Worm (Caenorhabditis elegans): ENCODE results near the gene R11G1.1.
A peak's percentile ranks its signal among the peaks of the same experiment; 100 is the strongest.

The R11G1.1 gene

ce11 chrX:3613665-3614064 is 45.6 kb upstream of the R11G1.1 start:
- no peak for TF ChIP-seq bed-3 (GFP tag; optimal IDR thresholded peaks at IDR 0.05)

DNA sequence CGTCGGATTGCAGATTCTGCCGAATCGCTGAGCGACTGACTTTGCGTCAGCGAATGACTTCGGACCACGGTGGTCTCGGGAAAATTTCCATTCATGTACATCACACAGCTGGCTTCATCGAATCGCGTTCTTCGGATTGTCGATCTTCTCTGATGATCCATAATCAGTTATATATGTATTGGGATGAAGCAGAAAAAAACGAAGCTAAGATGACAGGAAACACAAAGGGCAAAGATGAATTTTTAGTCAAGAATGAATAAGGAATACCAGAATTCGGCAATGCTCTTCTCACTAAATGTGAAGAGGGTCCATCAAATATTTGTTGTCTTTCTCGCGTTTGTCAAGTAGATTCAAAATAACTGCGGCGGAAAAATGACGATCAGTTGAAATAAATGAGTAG is 42.1 kb upstream of the R11G1.1 start, which contains the start of gene del-9:
Gene del-9 (minus strand): TSS at position 101 of the 400 bp plus-strand sequence.
- no peak for TF ChIP-seq flh-1 (GFP tag; optimal IDR thresholded peaks at IDR 0.05)
- no peak for TF ChIP-seq ceh-83 (GFP tag; optimal IDR thresholded peaks at IDR 0.05)
- TF ChIP-seq M03D4.4 (tag; optimal IDR thresholded peaks at IDR 0.05), result no peak
- TF ChIP-seq drap-1 (GFP tag; optimal IDR thresholded peaks at IDR 0.05), result no peak
- TF ChIP-seq ces-1 (GFP tag; optimal IDR thresholded peaks at IDR 0.05), result no peak
- no peak for TF ChIP-seq snpc-4 (tag; optimal IDR thresholded peaks at IDR 0.05)
- TF ChIP-seq elt-1 (tag; optimal IDR thresholded peaks at IDR 0.05; ENCODE audit: borderline replicate concordance, insufficient read depth), result no peak
- no peak for TF ChIP-seq hlh-1 (tag; optimal IDR thresholded peaks at IDR 0.05)
- TF ChIP-seq nhr-237 (tag; optimal IDR thresholded peaks at IDR 0.05), result no peak
- no peak for TF ChIP-seq lin-32 (GFP tag; optimal IDR thresholded peaks at IDR 0.05)
- TF ChIP-seq lsy-2 (tag; optimal IDR thresholded peaks at IDR 0.05), result no peak
- TF ChIP-seq tbx-8 (GFP tag; optimal IDR thresholded peaks at IDR 0.05), result no peak
- TF ChIP-seq elt-3 (tag; optimal IDR thresholded peaks at IDR 0.05), result no peak
- TF ChIP-seq unc-62 (GFP tag; optimal IDR thresholded peaks at IDR 0.05), result no peak
- TF ChIP-seq lin-13 (tag; optimal IDR thresholded peaks at IDR 0.05), result no peak

DNA sequence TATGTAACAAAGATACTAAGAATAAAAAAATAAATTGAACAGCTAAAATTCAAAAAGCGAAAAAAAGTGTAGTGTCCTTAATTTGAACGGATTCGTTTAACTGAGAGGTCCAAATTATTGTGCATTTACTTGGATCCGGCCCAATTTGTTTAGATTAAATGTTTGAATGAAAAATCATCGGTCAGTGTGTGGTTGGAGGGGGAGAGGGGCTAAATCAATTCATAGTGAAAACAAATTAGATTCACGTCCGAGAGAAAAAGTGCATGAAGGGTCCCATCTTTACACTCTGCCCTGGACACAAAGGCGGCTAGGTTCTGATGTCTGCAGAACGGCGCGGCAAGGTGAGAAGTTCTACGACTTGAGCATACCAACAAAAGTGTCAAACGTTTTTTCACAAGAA is 40.5 kb upstream of the R11G1.1 start:
- no peak for TF ChIP-seq cnd-1 (tag; optimal IDR thresholded peaks at IDR 0.05)
- TF ChIP-seq nhr-237 (tag; optimal IDR thresholded peaks at IDR 0.05), result no peak
- TF ChIP-seq zip-8 (tag; optimal IDR thresholded peaks at IDR 0.05), result no peak
- peak; percentile 92 for TF ChIP-seq ces-1 (GFP tag; optimal IDR thresholded peaks at IDR 0.05)
- TF ChIP-seq unc-39 (tag; optimal IDR thresholded peaks at IDR 0.05), result no peak

DNA sequence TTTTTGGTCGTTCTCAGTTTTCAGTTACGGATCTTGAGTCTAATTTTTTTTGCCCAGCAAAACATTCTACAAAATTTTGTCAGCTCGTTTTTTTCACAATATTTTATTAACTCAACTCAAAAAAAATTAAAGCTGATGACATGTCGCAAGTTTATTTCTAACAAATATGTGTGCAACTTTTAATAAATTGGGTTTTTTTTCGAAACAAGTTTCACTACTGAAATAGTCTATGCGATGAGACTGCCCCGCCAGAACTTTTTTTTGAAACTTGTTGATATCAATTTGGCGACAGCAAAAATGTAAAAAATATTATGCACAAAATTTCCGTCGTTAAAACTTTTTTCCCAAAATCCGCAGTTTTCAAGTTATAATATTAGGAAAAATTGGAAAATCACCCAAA is 36.1 kb upstream of the R11G1.1 start, which contains the start of gene C18B2.2:
Gene C18B2.2 (plus strand): TSS at position 301 of the 400 bp plus-strand sequence.
- TF ChIP-seq unc-120 (tag; optimal IDR thresholded peaks at IDR 0.05; ENCODE audit: poor library complexity, severe bottlenecking), result no peak
- TF ChIP-seq ceh-43 (GFP tag; optimal IDR thresholded peaks at IDR 0.05), result no peak
- TF ChIP-seq elt-1 (tag; optimal IDR thresholded peaks at IDR 0.05; ENCODE audit: borderline replicate concordance, insufficient read depth), result no peak

DNA sequence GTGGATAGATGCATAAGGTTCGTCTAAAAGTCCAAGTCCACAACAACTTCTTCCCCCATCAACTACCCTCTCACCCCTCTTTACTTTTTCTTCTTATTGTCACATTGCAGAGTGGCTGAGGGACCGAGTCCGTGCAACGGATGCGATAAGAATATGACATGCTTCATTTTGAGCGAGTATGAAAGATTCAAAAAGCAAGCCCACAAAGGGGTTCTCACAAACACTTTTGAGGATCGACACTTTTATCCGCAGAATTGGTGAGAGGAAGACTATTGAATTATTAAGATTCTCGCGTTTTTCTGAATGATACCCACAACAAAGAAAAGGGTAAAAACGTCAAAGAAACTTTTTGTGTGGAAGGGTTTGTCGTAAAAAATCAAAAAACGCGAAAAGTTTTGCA is 33.7 kb upstream of the R11G1.1 start:
- no peak for TF ChIP-seq elt-1 (tag; optimal IDR thresholded peaks at IDR 0.05; ENCODE audit: borderline replicate concordance, insufficient read depth)
- TF ChIP-seq elt-3 (tag; optimal IDR thresholded peaks at IDR 0.05), result no peak
- TF ChIP-seq mls-2 (tag; optimal IDR thresholded peaks at IDR 0.05), result no peak
- TF ChIP-seq drap-1 (GFP tag; optimal IDR thresholded peaks at IDR 0.05), result no peak
- no peak for TF ChIP-seq cnd-1 (tag; optimal IDR thresholded peaks at IDR 0.05)
- TF ChIP-seq lin-13 (tag; optimal IDR thresholded peaks at IDR 0.05), result no peak
- TF ChIP-seq lin-32 (GFP tag; optimal IDR thresholded peaks at IDR 0.05), result no peak
- TF ChIP-seq lsy-2 (tag; optimal IDR thresholded peaks at IDR 0.05), result no peak
- no peak for TF ChIP-seq bed-3 (GFP tag; optimal IDR thresholded peaks at IDR 0.05)
- no peak for TF ChIP-seq ztf-11 (tag; optimal IDR thresholded peaks at IDR 0.05)
- no peak for TF ChIP-seq zip-8 (tag; optimal IDR thresholded peaks at IDR 0.05)
- no peak for TF ChIP-seq nhr-28 (tag; optimal IDR thresholded peaks at IDR 0.05)
- no peak for TF ChIP-seq nhr-12 (tag; optimal IDR thresholded peaks at IDR 0.05)
- no peak for TF ChIP-seq unc-120 (tag; optimal IDR thresholded peaks at IDR 0.05; ENCODE audit: poor library complexity, severe bottlenecking)
- TF ChIP-seq nhr-2 (tag; optimal IDR thresholded peaks at IDR 0.05), result no peak
- no peak for TF ChIP-seq nhr-76 (tag; optimal IDR thresholded peaks at IDR 0.05)
- no peak for TF ChIP-seq mab-5 (tag; optimal IDR thresholded peaks at IDR 0.05)

DNA sequence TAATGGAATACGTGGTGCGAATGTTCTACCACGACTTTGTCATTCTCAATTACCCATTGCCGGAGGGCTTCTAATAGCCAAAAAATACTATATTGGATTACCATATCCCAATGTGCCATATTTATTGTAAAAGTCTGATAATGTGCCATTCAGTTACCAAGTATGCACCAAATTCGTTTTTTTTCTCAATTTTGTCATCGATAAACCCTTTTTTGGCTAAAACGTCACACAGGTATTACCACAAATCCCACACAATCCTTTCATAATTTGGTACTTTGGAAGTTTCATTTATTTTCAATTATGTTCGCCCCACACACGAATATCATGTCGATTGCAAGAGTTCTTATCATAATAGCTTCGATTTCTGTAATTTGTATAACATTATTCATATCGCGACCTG is 31.3 kb upstream of the R11G1.1 start, which contains the start of gene vep-2:
Gene vep-2 (plus strand): TSS at position 301 of the 400 bp plus-strand sequence.
- TF ChIP-seq mab-5 (tag; optimal IDR thresholded peaks at IDR 0.05) (no peak), nhr-237 (tag; optimal IDR thresholded peaks at IDR 0.05) (no peak), ceh-39 (tag; optimal IDR thresholded peaks at IDR 0.05) (no peak), lin-32 (GFP tag; optimal IDR thresholded peaks at IDR 0.05) (no peak), mls-2 (tag; optimal IDR thresholded peaks at IDR 0.05) (no peak), lsy-2 (tag; optimal IDR thresholded peaks at IDR 0.05) (no peak), unc-39 (tag; optimal IDR thresholded peaks at IDR 0.05) (no peak), drap-1 (GFP tag; optimal IDR thresholded peaks at IDR 0.05) (no peak), cnd-1 (tag; optimal IDR thresholded peaks at IDR 0.05) (no peak), ham-2 (GFP tag; optimal IDR thresholded peaks at IDR 0.05) (no peak), M03D4.4 (tag; optimal IDR thresholded peaks at IDR 0.05) (no peak), elt-3 (tag; optimal IDR thresholded peaks at IDR 0.05) (no peak), nhr-12 (tag; optimal IDR thresholded peaks at IDR 0.05) (no peak), blmp-1 (tag; optimal IDR thresholded peaks at IDR 0.05) (no peak), ceh-83 (GFP tag; optimal IDR thresholded peaks at IDR 0.05) (no peak), nhr-28 (tag; optimal IDR thresholded peaks at IDR 0.05) (no peak), sptf-1 (tag; optimal IDR thresholded peaks at IDR 0.05) (no peak)
